Worm (Caenorhabditis elegans) whole organism, L4/young adult: Measurements from ENCODE around the gene arp-6.

Source experiments
- W03F9.2 ChIP-seq: fragments of 150-350 bp; optimal IDR thresholded peaks from 2 replicates; lab custom pipeline; 2014; ENCODE audit warnings: missing biosample characterization, missing genetic modification characterization
- dao-5 ChIP-seq: sonication (generic microtip); optimal IDR thresholded peaks from 2 replicates; lab custom pipeline; 2016; ENCODE audit warnings: missing genotype, missing genetic modification characterization, moderate library complexity, missing compliant biosample characterization
- him-1 ChIP-seq: sonication (generic microtip); optimal IDR thresholded peaks from 2 replicates; lab custom pipeline; 2016; ENCODE audit warnings: missing genotype, missing genetic modification reagents, missing genetic modification characterization, missing compliant biosample characterization

Gene arp-6

ce11 chrII:7990192-7990591, 47.0 kb downstream of the arp-6 start:
- TF ChIP-seq dao-5 (no peak), him-1 (tag; lab: Kevin White, UChicago) (no peak), W03F9.2 (tag; lab: Kevin White, UChicago) (no peak)

- TF ChIP-seq W03F9.2 (tag; lab: Kevin White, UChicago) (no peak), dao-5 (no peak), him-1 (tag; lab: Kevin White, UChicago) (no peak)
These were observed 50.2 kb downstream of the arp-6 start for ce11 chrII:7986928-7987327.
